Fruit fly (Drosophila melanogaster): ENCODE results near the gene CG7488.

The CG7488 gene

DNA sequence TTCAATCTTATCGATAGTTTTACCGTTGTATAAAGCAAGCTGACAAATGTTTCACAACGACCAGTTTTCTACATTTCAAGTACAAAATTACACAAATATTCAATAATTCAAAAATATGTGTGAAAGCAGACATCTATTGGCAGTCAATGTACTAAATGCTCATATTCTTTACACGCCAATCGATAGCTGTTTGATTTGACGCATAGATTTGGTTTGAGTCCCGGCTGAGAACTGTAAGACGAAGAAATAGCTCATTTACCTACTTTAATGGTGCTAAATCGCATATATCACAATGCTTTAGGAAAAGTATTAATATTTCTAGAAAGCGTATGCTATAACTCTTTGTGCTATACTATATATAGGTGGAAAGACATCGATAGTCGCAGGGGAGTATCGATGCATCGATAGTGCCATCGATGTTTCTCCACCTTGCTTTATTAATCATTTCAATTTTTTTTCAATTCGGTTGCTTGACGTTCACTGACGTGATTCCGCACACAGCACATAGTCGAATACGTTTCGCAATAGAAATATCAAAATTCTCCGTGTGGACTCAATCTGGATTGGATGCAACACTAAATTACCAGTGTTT, 14.7 kb upstream of the CG7488 start, which contains the start of gene Paip2 (continued):
- TF ChIP-seq CG8388 (GFP tag; optimal IDR thresholded peaks at IDR 0.05) = no peak
- peak; percentile 44 for TF ChIP-seq CG34376 (GFP tag; optimal IDR thresholded peaks at IDR 0.05)
- no peak for TF ChIP-seq org-1 (GFP tag; optimal IDR thresholded peaks at IDR 0.05)
- TF ChIP-seq al (GFP tag; IDR thresholded peaks at IDR 0.05) = 0 out of 2 replicates have a peak, but pooled peaks have one; percentile 24
- peak; percentile 100 for TF ChIP-seq BEAF-32 (GFP tag; optimal IDR thresholded peaks at IDR 0.05)
- TF ChIP-seq CG1024 (GFP tag; IDR thresholded peaks at IDR 0.05) = no peak
- peak; percentile 81 for TF ChIP-seq sqz (GFP tag; optimal IDR thresholded peaks at IDR 0.05)
- peak in 1 of 3 experiments; percentile 32 for TF ChIP-seq lola (GFP tag; optimal IDR thresholded peaks at IDR 0.05)
- no peak for TF ChIP-seq HLH3B (GFP tag; IDR thresholded peaks at IDR 0.05)
- TF ChIP-seq jigr1 (GFP tag; IDR thresholded peaks at IDR 0.05) = no peak
- TF ChIP-seq sc (optimal IDR thresholded peaks at IDR 0.05) = no peak
- TF ChIP-seq sc (GFP tag; optimal IDR thresholded peaks at IDR 0.05) = no peak
- TF ChIP-seq CTCF (GFP tag; optimal IDR thresholded peaks at IDR 0.05) = peak; percentile 91
- TF ChIP-seq CG10147 (GFP tag; optimal IDR thresholded peaks at IDR 0.05) = peak; percentile 40
- no peak for TF ChIP-seq CG17385 (GFP tag; optimal IDR thresholded peaks at IDR 0.05)
- no peak; the same call in 2 of the 3 replicates for TF ChIP-seq ci (GFP tag; IDR thresholded peaks at IDR 0.05)
- TF ChIP-seq Sry-β (GFP tag; optimal IDR thresholded peaks at IDR 0.05) = no peak
- TF ChIP-seq CG17829 (tag; optimal IDR thresholded peaks at IDR 0.05) = peak; percentile 61
- no peak for TF ChIP-seq CG12942 (GFP tag; optimal IDR thresholded peaks at IDR 0.05)
- TF ChIP-seq Ets97D (GFP tag; optimal IDR thresholded peaks at IDR 0.05) = peak; percentile 79
- peak; percentile 71 for TF ChIP-seq sd (tag; optimal IDR thresholded peaks at IDR 0.05)
- no peak for TF ChIP-seq H2.0 (GFP tag; IDR thresholded peaks at IDR 0.05)
- TF ChIP-seq CG1603 (tag; optimal IDR thresholded peaks at IDR 0.05) = peak; percentile 71
- no peak for TF ChIP-seq CG17802 (tag; optimal IDR thresholded peaks at IDR 0.05)
- no peak for TF ChIP-seq Lim3 (GFP tag; IDR thresholded peaks at IDR 0.05)
- TF ChIP-seq HHEX (GFP tag; optimal IDR thresholded peaks at IDR 0.05) = no peak
- TF ChIP-seq tgo (GFP tag; IDR thresholded peaks at IDR 0.05) = no peak
- TF ChIP-seq CG15601 (tag; optimal IDR thresholded peaks at IDR 0.05) = peak; percentile 77
- no peak for TF ChIP-seq CG7271 (tag; optimal IDR thresholded peaks at IDR 0.05)
- TF ChIP-seq Lpt (GFP tag; optimal IDR thresholded peaks at IDR 0.05) = no peak
- no peak for TF ChIP-seq toy (GFP tag; IDR thresholded peaks at IDR 0.05)
- TF ChIP-seq Hr51 (GFP tag; optimal IDR thresholded peaks at IDR 0.05) = peak in 1 of 2 experiments; percentile 1
- TF ChIP-seq CG10431 (GFP tag; optimal IDR thresholded peaks at IDR 0.05) = no peak
- TF ChIP-seq Nf-YA (GFP tag; IDR thresholded peaks at IDR 0.05) = no peak
- TF ChIP-seq fru (optimal IDR thresholded peaks at IDR 0.05) = no peak
- no peak for TF ChIP-seq CG4328 (GFP tag; optimal IDR thresholded peaks at IDR 0.05)
- TF ChIP-seq CG9817 (tag; optimal IDR thresholded peaks at IDR 0.05) = no peak
- 0 out of 2 replicates have a peak, but pooled peaks have one; percentile 6 for TF ChIP-seq vvl (GFP tag; IDR thresholded peaks at IDR 0.05)
- peak; percentile 97 for TF ChIP-seq CG2129 (GFP tag; IDR thresholded peaks at IDR 0.05; ENCODE audit: partially characterized antibody)
- no peak for TF ChIP-seq repo (GFP tag; optimal IDR thresholded peaks at IDR 0.05)
- TF ChIP-seq NK7.1 (GFP tag; optimal IDR thresholded peaks at IDR 0.05) = no peak
- TF ChIP-seq Aef1 (GFP tag; IDR thresholded peaks at IDR 0.05) = no peak
- TF ChIP-seq CG2889 (GFP tag; IDR thresholded peaks at IDR 0.05) = no peak
- peak; percentile 52 for TF ChIP-seq sug (tag; optimal IDR thresholded peaks at IDR 0.05)
- TF ChIP-seq kah (GFP tag; optimal IDR thresholded peaks at IDR 0.05) = no peak
- no peak for TF ChIP-seq Atf6 (GFP tag; IDR thresholded peaks at IDR 0.05)
- TF ChIP-seq Hr3 (GFP tag; optimal IDR thresholded peaks at IDR 0.05) = peak; percentile 8
- TF ChIP-seq pzg (GFP tag; optimal IDR thresholded peaks at IDR 0.05) = peak; percentile 87
- no peak for TF ChIP-seq jing (GFP tag; optimal IDR thresholded peaks at IDR 0.05)
- no peak for TF ChIP-seq CG11085 (GFP tag; IDR thresholded peaks at IDR 0.05)
- no peak for TF ChIP-seq Gug (GFP tag; IDR thresholded peaks at IDR 0.05)

Measured in whole organism, embryonic.